Fruit fly (Drosophila melanogaster) whole organism, pupa: Measurements from ENCODE around the gene CG5447.

Experiments
- CG10348 ChIP-seq: fragments of 200-800 bp; sonication (Bioruptor generic); IDR thresholded peaks from 2 replicates; pipeline ENCODE4 v1.3.6; 2022; ENCODE audit warnings: missing biosample characterization, missing genetic modification characterization
- CG12605 ChIP-seq: fragments of 200-800 bp; sonication (Bioruptor generic); IDR thresholded peaks from 2 replicates; pipeline ENCODE4 v1.3.6; 2022; ENCODE audit warnings: missing biosample characterization, missing genetic modification characterization
- CG13204 ChIP-seq: fragments of 200-800 bp; sonication (Bioruptor generic); optimal IDR thresholded peaks from 2 replicates; lab custom pipeline; 2018; ENCODE audit warnings: missing biosample characterization, mild to moderate bottlenecking, missing genetic modification characterization, moderate library complexity
- CG14655 ChIP-seq: fragments of 200-800 bp; sonication (Bioruptor generic); optimal IDR thresholded peaks from 3 replicates; lab custom pipeline; 2017; ENCODE audit warnings: mild to moderate bottlenecking, missing biosample characterization, missing genetic modification reagents, missing genetic modification characterization
- CG15710 ChIP-seq: fragments of 200-800 bp; sonication (Bioruptor generic); optimal IDR thresholded peaks from 2 replicates; lab custom pipeline; 2018; ENCODE audit warnings: missing biosample characterization, mild to moderate bottlenecking, missing genetic modification characterization, moderate library complexity
- CG17806 ChIP-seq: fragments of 200-800 bp; sonication (Bioruptor generic); optimal IDR thresholded peaks from 2 replicates; lab custom pipeline; 2018; ENCODE audit warnings: missing biosample characterization, mild to moderate bottlenecking, missing genetic modification characterization, moderate library complexity
- CG32121 ChIP-seq: fragments of 200-800 bp; sonication (Bioruptor generic); IDR thresholded peaks from 2 replicates; pipeline ENCODE4 v1.3.6; 2022; ENCODE audit warnings: missing biosample characterization, missing genetic modification characterization
- CG34367 ChIP-seq: fragments of 200-800 bp; sonication (Bioruptor generic); optimal IDR thresholded peaks from 2 replicates; lab custom pipeline; 2018; ENCODE audit warnings: missing biosample characterization, mild to moderate bottlenecking, missing genetic modification characterization
- CG4496 ChIP-seq: fragments of 200-800 bp; sonication (Bioruptor generic); IDR thresholded peaks from 3 replicates; pipeline ENCODE4 v1.3.6; 2022; ENCODE audit warnings: missing biosample characterization, missing genetic modification characterization
- CG8159 ChIP-seq: fragments of 200-800 bp; sonication (Bioruptor generic); optimal IDR thresholded peaks from 3 replicates; lab custom pipeline; 2018; ENCODE audit warnings: missing biosample characterization, mild to moderate bottlenecking, missing genetic modification characterization, moderate library complexity
- CG8301 ChIP-seq: fragments of 200-800 bp; sonication (Bioruptor generic); optimal IDR thresholded peaks from 2 replicates; lab custom pipeline; 2018; ENCODE audit warnings: missing biosample characterization, mild to moderate bottlenecking, missing genetic modification characterization
- CG9948 ChIP-seq: fragments of 200-800 bp; sonication (Bioruptor generic); optimal IDR thresholded peaks from 2 replicates; lab custom pipeline; 2018; ENCODE audit warnings: missing biosample characterization, mild to moderate bottlenecking, missing genetic modification characterization, moderate library complexity
- D1 ChIP-seq: fragments of 200-800 bp; sonication (Bioruptor generic); optimal IDR thresholded peaks from 2 replicates; lab custom pipeline; 2018; ENCODE audit warnings: missing biosample characterization, mild to moderate bottlenecking, missing genetic modification characterization, moderate library complexity
- EcR ChIP-seq: fragments of 200-800 bp; sonication (Bioruptor generic); optimal IDR thresholded peaks from 3 replicates; lab custom pipeline; 2019; ENCODE audit warnings: missing biosample characterization, missing genetic modification characterization, mild to moderate bottlenecking, moderate library complexity, missing genetic modification reagents
- Ets98B ChIP-seq: fragments of 200-800 bp; sonication (Bioruptor generic); IDR thresholded peaks from 2 replicates; pipeline ENCODE4 v1.3.6; 2022; ENCODE audit warnings: missing biosample characterization, missing genetic modification characterization
- Pif1A ChIP-seq: fragments of 200-800 bp; sonication (Bioruptor generic); optimal IDR thresholded peaks from 3 replicates; lab custom pipeline; 2016; ENCODE audit warnings: missing biosample characterization, missing genetic modification characterization
- Pif1B ChIP-seq: fragments of 200-800 bp; sonication (Bioruptor generic); optimal IDR thresholded peaks from 3 replicates; lab custom pipeline; 2016; ENCODE audit warnings: missing biosample characterization, missing genetic modification characterization
- Snoo ChIP-seq: fragments of 200-800 bp; sonication (Bioruptor generic); optimal IDR thresholded peaks from 3 replicates; lab custom pipeline; 2017; ENCODE audit warnings: missing biosample characterization, mild to moderate bottlenecking, missing genetic modification characterization, inconsistent platforms
- fd96Ca ChIP-seq: fragments of 200-800 bp; sonication (Bioruptor generic); IDR thresholded peaks from 3 replicates; pipeline ENCODE4 v1.3.6; 2022; ENCODE audit warnings: missing biosample characterization, missing genetic modification characterization
- gl ChIP-seq: fragments of 200-800 bp; sonication (Bioruptor generic); optimal IDR thresholded peaks from 2 replicates; lab custom pipeline; 2018; ENCODE audit warnings: missing biosample characterization, mild to moderate bottlenecking, missing genetic modification characterization
- rn ChIP-seq: fragments of 200-800 bp; sonication (Bioruptor generic); IDR thresholded peaks from 2 replicates; pipeline ENCODE4 v1.3.6; 2022; ENCODE audit warnings: missing biosample characterization, missing genetic modification characterization

The CG5447 gene

DNA sequence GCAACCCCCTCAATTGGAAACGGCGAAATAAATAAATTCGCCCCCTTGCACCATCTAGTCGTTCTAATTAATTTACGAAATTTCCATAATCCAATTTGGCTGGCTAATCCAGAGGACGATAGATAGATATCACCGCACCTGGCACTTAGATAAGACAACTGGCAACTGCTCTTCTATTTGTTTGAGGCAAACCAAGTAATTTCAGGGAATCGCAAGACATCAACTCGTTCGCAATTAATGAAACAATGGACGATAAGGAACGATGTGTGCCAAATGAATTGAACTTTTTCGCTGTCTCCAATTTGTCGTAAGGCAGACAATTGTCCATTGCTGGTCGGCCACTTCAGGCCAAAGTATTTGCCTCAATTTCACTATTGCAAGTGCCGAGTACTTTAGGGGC is 12.8 kb downstream of the CG5447 start:
- TF ChIP-seq CG17806 (tag; lab: Kevin White, UChicago) (no peak), CG15710 (tag; lab: Kevin White, UChicago) (no peak), rn (GFP tag; lab: Robert Waterston, UW) (no peak), CG4496 (no peak), CG14655 (GFP tag; lab: Kevin White, UChicago) (no peak), CG32121 (GFP tag; lab: Robert Waterston, UW) (no peak), CG13204 (GFP tag; lab: Kevin White, UChicago) (no peak), CG34367 (tag; lab: Kevin White, UChicago) (no peak), CG8159 (tag; lab: Kevin White, UChicago) (no peak), Ets98B (GFP tag; lab: Robert Waterston, UW) (no peak), CG9948 (tag; lab: Kevin White, UChicago) (no peak), EcR (no peak), Pif1B (GFP tag; lab: Kevin White, UChicago) (no peak), CG12605 (GFP tag; lab: Robert Waterston, UW) (no peak), CG8301 (tag; lab: Kevin White, UChicago) (no peak), Snoo (tag; lab: Kevin White, UChicago) (no peak)

DNA sequence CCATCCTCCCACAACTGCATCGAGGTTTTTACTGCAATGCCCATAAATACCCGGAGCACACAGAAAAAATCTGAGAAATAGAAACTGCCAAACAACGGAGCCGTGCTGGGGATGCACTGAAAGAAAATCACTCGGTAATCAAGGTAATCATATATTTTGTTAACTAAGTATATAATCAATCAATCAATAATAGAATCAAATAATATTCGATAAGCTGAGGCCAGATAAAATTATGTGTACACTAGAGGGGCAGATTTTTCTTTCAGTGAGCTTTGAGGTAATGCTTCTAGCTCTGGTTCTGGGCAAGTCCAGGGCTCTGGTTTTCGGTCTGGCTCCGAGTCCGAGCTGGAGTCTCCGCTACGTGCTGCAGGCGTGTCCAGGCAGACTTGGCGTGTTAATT is 25.7 kb downstream of the CG5447 start:
- TF ChIP-seq Pif1B (GFP tag; lab: Kevin White, UChicago) (peak; percentile 32), fd96Ca (GFP tag; lab: Robert Waterston, UW) (no peak; the same call in 1 of the 3 replicates), CG17806 (tag; lab: Kevin White, UChicago) (no peak), CG4496 (peak; percentile 70; the same call in 2 of the 3 replicates), CG32121 (GFP tag; lab: Robert Waterston, UW) (peak; percentile 45; the same call in 1 of the 2 replicates), EcR (no peak), CG8301 (tag; lab: Kevin White, UChicago) (peak; percentile 66), Pif1A (peak; percentile 25), Ets98B (GFP tag; lab: Robert Waterston, UW) (peak; percentile 56; the same call in 1 of the 2 replicates), CG12605 (GFP tag; lab: Robert Waterston, UW) (peak; percentile 43; the same call in 1 of the 2 replicates), CG14655 (GFP tag; lab: Kevin White, UChicago) (peak; percentile 74)

DNA sequence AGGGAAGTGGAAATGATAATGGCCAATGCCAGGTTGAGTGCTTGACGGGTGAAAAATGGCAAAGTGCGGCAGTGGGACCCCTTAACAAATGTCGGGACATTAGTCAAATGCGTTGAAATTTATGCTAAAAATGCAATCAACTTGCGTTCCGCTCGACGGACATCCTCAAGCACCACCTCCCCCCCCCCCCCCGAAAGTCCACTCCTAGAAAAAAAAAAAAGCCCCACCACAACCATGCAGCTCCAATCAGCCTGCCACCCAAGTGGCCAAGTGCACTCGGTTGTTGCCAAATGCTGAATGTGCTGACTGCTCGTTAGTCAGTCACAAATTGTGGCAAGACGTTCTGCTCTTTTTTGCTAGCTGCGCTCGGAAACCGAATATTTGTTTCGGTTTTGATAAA is 26.3 kb downstream of the CG5447 start:
- TF ChIP-seq fd96Ca (GFP tag; lab: Robert Waterston, UW) (no peak), gl (tag; lab: Kevin White, UChicago) (no peak), CG17806 (tag; lab: Kevin White, UChicago) (no peak), CG12605 (GFP tag; lab: Robert Waterston, UW) (no peak), CG32121 (GFP tag; lab: Robert Waterston, UW) (no peak), Pif1B (GFP tag; lab: Kevin White, UChicago) (no peak), CG15710 (tag; lab: Kevin White, UChicago) (no peak), CG9948 (tag; lab: Kevin White, UChicago) (no peak), CG14655 (GFP tag; lab: Kevin White, UChicago) (no peak), D1 (tag; lab: Kevin White, UChicago) (no peak)

DNA sequence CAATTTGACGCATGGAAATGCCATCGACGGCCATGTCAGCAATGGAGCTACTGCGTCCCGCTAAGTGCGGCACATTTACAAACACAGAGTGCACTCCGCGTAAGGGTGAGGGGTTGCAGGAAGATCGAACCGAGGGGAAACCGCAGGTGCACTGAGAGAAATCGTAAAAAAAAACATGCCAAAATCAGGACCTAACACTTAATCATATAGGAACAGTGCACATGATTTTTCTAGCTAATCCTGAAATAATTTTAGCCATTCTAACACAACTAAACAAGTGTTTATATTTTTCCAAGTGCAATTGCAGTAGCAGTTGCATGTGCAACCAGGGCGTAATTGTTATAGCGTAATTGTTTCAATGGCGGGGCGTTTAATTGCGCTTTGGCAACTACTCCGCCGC is 26.9 kb downstream of the CG5447 start:
- TF ChIP-seq CG13204 (GFP tag; lab: Kevin White, UChicago) (no peak), fd96Ca (GFP tag; lab: Robert Waterston, UW) (peak; percentile 75), Ets98B (GFP tag; lab: Robert Waterston, UW) (peak; percentile 62; the same call in 1 of the 2 replicates), Pif1A (peak; percentile 39), CG4496 (peak; percentile 76), CG12605 (GFP tag; lab: Robert Waterston, UW) (0 out of 2 replicates have a peak, but pooled peaks have one; percentile 25), Pif1B (GFP tag; lab: Kevin White, UChicago) (no peak), CG10348 (GFP tag; lab: Robert Waterston, UW) (no peak), CG8159 (tag; lab: Kevin White, UChicago) (no peak), CG9948 (tag; lab: Kevin White, UChicago) (peak; percentile 24), CG8301 (tag; lab: Kevin White, UChicago) (peak; percentile 60), CG32121 (GFP tag; lab: Robert Waterston, UW) (peak; percentile 48; the same call in 1 of the 2 replicates), EcR (no peak), D1 (tag; lab: Kevin White, UChicago) (no peak), rn (GFP tag; lab: Robert Waterston, UW) (no peak), gl (tag; lab: Kevin White, UChicago) (no peak), CG15710 (tag; lab: Kevin White, UChicago) (no peak), CG14655 (GFP tag; lab: Kevin White, UChicago) (peak; percentile 71), CG17806 (tag; lab: Kevin White, UChicago) (peak; percentile 43), CG34367 (tag; lab: Kevin White, UChicago) (no peak), Snoo (tag; lab: Kevin White, UChicago) (no peak)
- TF ChIP-seq, all 21 proteins: peak for 10

DNA sequence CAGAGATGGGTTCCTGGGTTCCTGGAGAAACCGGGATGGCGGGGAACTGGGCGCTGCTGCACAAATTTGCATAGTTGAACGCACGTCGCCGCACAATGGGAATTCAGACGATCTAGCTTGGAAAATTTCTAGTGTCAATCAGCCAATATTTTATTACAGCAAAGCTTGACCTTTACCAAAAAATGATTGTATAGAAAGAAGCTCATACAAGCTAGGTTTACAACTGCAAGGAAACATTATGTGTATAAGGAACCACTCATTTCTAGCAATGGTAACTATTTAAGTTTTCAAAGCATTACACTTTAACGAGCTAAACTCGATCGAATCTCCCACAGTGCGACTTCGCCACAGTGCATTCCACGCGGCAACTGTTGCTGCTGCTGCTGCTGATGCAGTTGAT is 28.0 kb downstream of the CG5447 start:
- TF ChIP-seq EcR, result no peak
- no peak for TF ChIP-seq CG8159 (tag; lab: Kevin White, UChicago)
- peak; percentile 49 for TF ChIP-seq CG8301 (tag; lab: Kevin White, UChicago)
- no peak for TF ChIP-seq CG4496
- TF ChIP-seq CG32121 (GFP tag; lab: Robert Waterston, UW), result no peak
- TF ChIP-seq CG14655 (GFP tag; lab: Kevin White, UChicago), result peak; percentile 57
- TF ChIP-seq rn (GFP tag; lab: Robert Waterston, UW), result no peak
- TF ChIP-seq Snoo (tag; lab: Kevin White, UChicago), result no peak
- TF ChIP-seq Pif1A, result no peak
- no peak for TF ChIP-seq fd96Ca (GFP tag; lab: Robert Waterston, UW)
- TF ChIP-seq CG10348 (GFP tag; lab: Robert Waterston, UW), result no peak
- TF ChIP-seq CG13204 (GFP tag; lab: Kevin White, UChicago), result no peak
- TF ChIP-seq Pif1B (GFP tag; lab: Kevin White, UChicago), result no peak
- TF ChIP-seq gl (tag; lab: Kevin White, UChicago), result no peak
- no peak for TF ChIP-seq D1 (tag; lab: Kevin White, UChicago)
